Worm (Caenorhabditis elegans) whole organism, young adult: ENCODE measurements around the gene zipt-2.2.

ENCODE experiments used
- T07F8.4 ChIP-seq: sonication (generic microtip); optimal IDR thresholded peaks from 2 replicates; lab custom pipeline; 2016; ENCODE audit warnings: mild to moderate bottlenecking, missing genetic modification characterization, moderate library complexity, missing compliant biosample characterization
- hlh-12 ChIP-seq: sonication (generic microtip); optimal IDR thresholded peaks from 2 replicates; lab custom pipeline; 2016; ENCODE audit warnings: missing genetic modification characterization, missing compliant biosample characterization
- lir-1 ChIP-seq: fragments of 200-800 bp; sonication (Bioruptor generic); conservative IDR thresholded peaks from 2 replicates; pipeline ENCODE4 v1.3.6; 2022; ENCODE audit warnings: missing genetic modification reagents, missing genetic modification characterization, missing compliant biosample characterization
- nfya-2 ChIP-seq: fragments of 200-800 bp; sonication (Bioruptor generic); IDR thresholded peaks from 2 replicates; pipeline ENCODE4 v1.3.6; 2022; ENCODE audit warnings: missing genetic modification reagents, missing genetic modification characterization, missing compliant biosample characterization
- nhr-179 ChIP-seq: sonication (generic microtip); optimal IDR thresholded peaks from 2 replicates; lab custom pipeline; 2016; ENCODE audit warnings: mild to moderate bottlenecking, missing genetic modification characterization, missing compliant biosample characterization
- unc-62 ChIP-seq: fragments of 150-350 bp; optimal IDR thresholded peaks from 2 replicates; lab custom pipeline; 2014; ENCODE audit warnings: missing biosample characterization, missing genetic modification reagents, missing genetic modification characterization
- ztf-18 ChIP-seq: sonication (generic microtip); optimal IDR thresholded peaks from 2 replicates; lab custom pipeline; 2016; ENCODE audit warnings: missing genotype, mild to moderate bottlenecking, missing genetic modification characterization, missing compliant biosample characterization

- no peak for TF ChIP-seq unc-62 (GFP tag; lab: Kevin White, UChicago)
- TF ChIP-seq nhr-179 (tag; lab: Kevin White, UChicago) = no peak
- no peak for TF ChIP-seq ztf-18 (tag; lab: Kevin White, UChicago)
- TF ChIP-seq hlh-12 = no peak
- TF ChIP-seq T07F8.4 (tag; lab: Kevin White, UChicago) = no peak
- TF ChIP-seq lir-1 (GFP tag; lab: Robert Waterston, UW) = no peak
- no peak for TF ChIP-seq nfya-2
Measured at ce11 chrIV:4209084-4209483, 26.1 kb downstream of the zipt-2.2 start.
